Fruit fly (Drosophila melanogaster) whole organism, embryonic: ENCODE measurements around the gene CG42340.

ENCODE experiments used
- C15 ChIP-seq: fragments of 200-800 bp; sonication (Bioruptor generic); IDR thresholded peaks from 3 replicates; pipeline ENCODE4 v1.3.6; 2022; ENCODE audit warnings: missing biosample characterization, missing genetic modification characterization
- CG10209 ChIP-seq: fragments of 200-800 bp; sonication (Bioruptor generic); optimal IDR thresholded peaks from 3 replicates; lab custom pipeline; 2017; ENCODE audit warnings: missing biosample characterization, mild to moderate bottlenecking, missing genetic modification characterization, missing genetic modification reagents
- CG12659 ChIP-seq: fragments of 200-800 bp; sonication (Bioruptor generic); optimal IDR thresholded peaks from 3 replicates; lab custom pipeline; 2017; ENCODE audit warnings: mild to moderate bottlenecking, missing biosample characterization, missing genetic modification reagents, missing genetic modification characterization
- CG14441 ChIP-seq: fragments of 200-800 bp; sonication (Bioruptor generic); IDR thresholded peaks from 2 replicates; pipeline ENCODE4 v1.3.6; 2022; ENCODE audit warnings: missing biosample characterization, missing genetic modification characterization
- CG15011 ChIP-seq: fragments of 200-800 bp; sonication (Bioruptor generic); optimal IDR thresholded peaks from 3 replicates; lab custom pipeline; 2018; ENCODE audit warnings: missing biosample characterization, mild to moderate bottlenecking, missing genetic modification characterization
- CG15514 ChIP-seq: fragments of 200-800 bp; sonication (Bioruptor generic); optimal IDR thresholded peaks from 3 replicates; lab custom pipeline; 2017; ENCODE audit warnings: missing biosample characterization, missing genetic modification characterization, mild to moderate bottlenecking, moderate library complexity, missing genetic modification reagents
- CG17186 ChIP-seq: fragments of 200-800 bp; sonication (Bioruptor generic); optimal IDR thresholded peaks from 3 replicates; lab custom pipeline; 2017; ENCODE audit warnings: missing biosample characterization, missing genetic modification reagents, missing genetic modification characterization
- CG17802 ChIP-seq: fragments of 200-800 bp; sonication (Bioruptor generic); optimal IDR thresholded peaks from 2 replicates; lab custom pipeline; 2018; ENCODE audit warnings: missing biosample characterization, mild to moderate bottlenecking, missing genetic modification characterization, moderate library complexity
- CG2129 ChIP-seq: fragments of 200-800 bp; sonication (Bioruptor generic); IDR thresholded peaks from 2 replicates; pipeline ENCODE4 v1.3.6; 2022; ENCODE audit warnings: missing biosample characterization, missing genetic modification characterization; ENCODE audit not compliant: partially characterized antibody
- CG3163 ChIP-seq: fragments of 200-800 bp; sonication (Bioruptor generic); optimal IDR thresholded peaks from 3 replicates; lab custom pipeline; 2016; ENCODE audit warnings: missing biosample characterization, missing genetic modification characterization
- CG32532 ChIP-seq: fragments of 200-800 bp; sonication (Bioruptor generic); IDR thresholded peaks from 2 replicates; pipeline ENCODE4 v1.3.6; 2022; ENCODE audit warnings: missing biosample characterization, missing genetic modification characterization
- CG4820 ChIP-seq: fragments of 200-800 bp; sonication (Bioruptor generic); optimal IDR thresholded peaks from 3 replicates; lab custom pipeline; 2016; ENCODE audit warnings: missing biosample characterization, missing genetic modification characterization
- CG5180 ChIP-seq: fragments of 200-800 bp; sonication (Bioruptor generic); optimal IDR thresholded peaks from 3 replicates; lab custom pipeline; 2017; ENCODE audit warnings: missing biosample characterization, missing genetic modification characterization, mild to moderate bottlenecking, moderate library complexity, missing genetic modification reagents
- CG6854 ChIP-seq: fragments of 200-800 bp; sonication (Bioruptor generic); optimal IDR thresholded peaks from 3 replicates; lab custom pipeline; 2017; ENCODE audit warnings: missing biosample characterization, mild to moderate bottlenecking, missing genetic modification characterization
- CG9609 ChIP-seq: fragments of 200-800 bp; sonication (Bioruptor generic); optimal IDR thresholded peaks from 3 replicates; lab custom pipeline; 2016; ENCODE audit warnings: missing biosample characterization, missing genetic modification characterization
- CHES-1-like ChIP-seq: fragments of 200-800 bp; sonication (Bioruptor generic); optimal IDR thresholded peaks from 2 replicates; lab custom pipeline; 2016; ENCODE audit warnings: missing biosample characterization, missing genetic modification characterization
- Drgx ChIP-seq: fragments of 200-800 bp; sonication (Bioruptor generic); IDR thresholded peaks from 2 replicates; pipeline ENCODE4 v1.3.6; 2022; ENCODE audit warnings: missing biosample characterization, missing genetic modification characterization
- Fer1 ChIP-seq: fragments of 200-800 bp; sonication (Bioruptor generic); optimal IDR thresholded peaks from 2 replicates; lab custom pipeline; 2017; ENCODE audit warnings: missing biosample characterization, mild to moderate bottlenecking, missing genetic modification characterization
- Gug ChIP-seq: fragments of 200-800 bp; sonication (Bioruptor generic); IDR thresholded peaks from 4 replicates; pipeline ENCODE4 v1.3.6; 2022; ENCODE audit warnings: missing biosample characterization, missing genetic modification characterization
- Hand ChIP-seq: fragments of 200-800 bp; sonication (Bioruptor generic); optimal IDR thresholded peaks from 2 replicates; lab custom pipeline; 2017; ENCODE audit warnings: mild to moderate bottlenecking, missing biosample characterization, missing genetic modification reagents, missing genetic modification characterization
- Hr51 ChIP-seq, 2 experiments: fragments of 200-800 bp; sonication (Bioruptor generic); optimal IDR thresholded peaks; 2 replicates in 1 of 2; 3 replicates in 1 of 2; lab custom pipeline; 2016 to 2018; ENCODE audit warnings: missing biosample characterization in 2 of 2, missing genetic modification characterization in 2 of 2, mild to moderate bottlenecking in 1 of 2, moderate library complexity in 1 of 2
- Jarid2 ChIP-seq: fragments of 200-800 bp; sonication (Bioruptor generic); optimal IDR thresholded peaks from 3 replicates; lab custom pipeline; 2017; ENCODE audit warnings: mild to moderate bottlenecking, missing biosample characterization, missing genetic modification reagents, missing genetic modification characterization
- Myb ChIP-seq: fragments of 200-800 bp; sonication (Bioruptor generic); optimal IDR thresholded peaks from 2 replicates; lab custom pipeline; 2016; ENCODE audit warnings: missing biosample characterization, missing genetic modification characterization
- Neu2 ChIP-seq: fragments of 200-800 bp; sonication (Bioruptor generic); optimal IDR thresholded peaks from 3 replicates; lab custom pipeline; 2016; ENCODE audit warnings: missing biosample characterization, missing genetic modification characterization, borderline replicate concordance
- NfI ChIP-seq: fragments of 200-800 bp; sonication (Bioruptor generic); optimal IDR thresholded peaks from 3 replicates; lab custom pipeline; 2018; ENCODE audit warnings: missing biosample characterization, mild to moderate bottlenecking, missing genetic modification characterization, moderate library complexity
- Opbp ChIP-seq: fragments of 200-800 bp; sonication (Bioruptor generic); IDR thresholded peaks from 3 replicates; pipeline ENCODE4 v1.3.6; 2022; ENCODE audit warnings: missing biosample characterization, missing genetic modification characterization; ENCODE audit not compliant: partially characterized antibody
- Ptx1 ChIP-seq: fragments of 200-800 bp; sonication (Bioruptor generic); IDR thresholded peaks from 2 replicates; pipeline ENCODE4 v1.3.6; 2022; ENCODE audit warnings: missing biosample characterization, missing genetic modification characterization
- Sox100B ChIP-seq: fragments of 200-800 bp; sonication (Bioruptor generic); optimal IDR thresholded peaks from 3 replicates; lab custom pipeline; 2018; ENCODE audit warnings: missing biosample characterization, mild to moderate bottlenecking, missing genetic modification characterization
- Usf ChIP-seq: fragments of 200-800 bp; sonication (Bioruptor generic); optimal IDR thresholded peaks from 2 replicates; lab custom pipeline; 2017; ENCODE audit warnings: missing genotype, missing biosample characterization, missing genetic modification characterization
- YL-1 ChIP-seq: fragments of 200-800 bp; sonication (Bioruptor generic); optimal IDR thresholded peaks from 3 replicates; lab custom pipeline; 2017; ENCODE audit warnings: missing biosample characterization, mild to moderate bottlenecking, missing genetic modification characterization
- abd-A ChIP-seq: fragments of 200-800 bp; sonication (Bioruptor generic); optimal IDR thresholded peaks from 3 replicates; lab custom pipeline; 2019; ENCODE audit warnings: missing biosample characterization, mild to moderate bottlenecking, missing genetic modification characterization, moderate library complexity
- ase ChIP-seq: fragments of 200-800 bp; sonication (Bioruptor generic); IDR thresholded peaks from 3 replicates; pipeline ENCODE4 v1.3.6; 2022; ENCODE audit warnings: missing biosample characterization, missing genetic modification characterization
- dati ChIP-seq: fragments of 200-800 bp; sonication (Bioruptor generic); IDR thresholded peaks from 2 replicates; pipeline ENCODE4 v1.3.6; 2022; ENCODE audit warnings: missing biosample characterization, missing genetic modification characterization
- fd102C ChIP-seq: fragments of 200-800 bp; sonication (Bioruptor generic); optimal IDR thresholded peaks from 2 replicates; lab custom pipeline; 2018; ENCODE audit warnings: missing biosample characterization, mild to moderate bottlenecking, missing genetic modification characterization, moderate library complexity
- grn ChIP-seq: fragments of 200-800 bp; sonication (Bioruptor generic); optimal IDR thresholded peaks from 3 replicates; lab custom pipeline; 2017; ENCODE audit warnings: missing biosample characterization, missing genetic modification characterization
- hbn ChIP-seq: fragments of 200-800 bp; sonication (Bioruptor generic); IDR thresholded peaks from 2 replicates; pipeline ENCODE4 v1.3.6; 2022; ENCODE audit warnings: missing biosample characterization, missing genetic modification characterization; ENCODE audit not compliant: partially characterized antibody
- ken ChIP-seq: fragments of 200-800 bp; sonication (Bioruptor generic); IDR thresholded peaks from 3 replicates; pipeline ENCODE4 v1.3.6; 2022; ENCODE audit warnings: missing biosample characterization, missing genetic modification characterization
- mam ChIP-seq: fragments of 200-800 bp; sonication (Bioruptor generic); optimal IDR thresholded peaks from 3 replicates; lab custom pipeline; 2016; ENCODE audit warnings: missing biosample characterization, missing genetic modification characterization
- oc ChIP-seq: fragments of 200-800 bp; sonication (Bioruptor generic); optimal IDR thresholded peaks from 2 replicates; lab custom pipeline; 2018; ENCODE audit warnings: missing biosample characterization, mild to moderate bottlenecking, missing genetic modification characterization, moderate library complexity
- onecut ChIP-seq: fragments of 200-800 bp; sonication (Bioruptor generic); IDR thresholded peaks from 2 replicates; pipeline ENCODE4 v1.3.6; 2022; ENCODE audit warnings: missing biosample characterization, missing genetic modification characterization
- ranshi ChIP-seq: fragments of 200-800 bp; sonication (Bioruptor generic); IDR thresholded peaks from 2 replicates; pipeline ENCODE4 v1.3.6; 2022; ENCODE audit warnings: missing biosample characterization, missing genetic modification characterization
- scrt ChIP-seq: fragments of 200-800 bp; sonication (Bioruptor generic); optimal IDR thresholded peaks from 2 replicates; lab custom pipeline; 2018; ENCODE audit warnings: missing biosample characterization, mild to moderate bottlenecking, missing genetic modification characterization, moderate library complexity
- sens ChIP-seq: fragments of 200-800 bp; sonication (Bioruptor generic); peaks from one replicate; lab custom pipeline; 2016; ENCODE audit warnings: missing biosample characterization, missing genetic modification characterization
- sna ChIP-seq: fragments of 200-800 bp; sonication (Bioruptor generic); IDR thresholded peaks from 2 replicates; pipeline ENCODE4 v1.3.6; 2022; ENCODE audit warnings: missing biosample characterization, missing genetic modification characterization; ENCODE audit not compliant: partially characterized antibody
- so ChIP-seq: fragments of 200-800 bp; sonication (Bioruptor generic); IDR thresholded peaks from 3 replicates; pipeline ENCODE4 v1.3.6; 2022; ENCODE audit warnings: missing biosample characterization, missing genetic modification characterization
- ssp ChIP-seq: fragments of 200-800 bp; sonication (Bioruptor generic); IDR thresholded peaks from 2 replicates; pipeline ENCODE4 v1.3.6; 2022; ENCODE audit warnings: missing biosample characterization, missing genetic modification characterization
- tup ChIP-seq: fragments of 200-800 bp; sonication (Bioruptor generic); optimal IDR thresholded peaks from 2 replicates; lab custom pipeline; 2016; ENCODE audit warnings: missing biosample characterization, mild to moderate bottlenecking, missing genetic modification characterization, moderate library complexity
- vvl ChIP-seq: fragments of 200-800 bp; sonication (Bioruptor generic); IDR thresholded peaks from 2 replicates; pipeline ENCODE4 v1.3.6; 2022; ENCODE audit warnings: missing biosample characterization, missing genetic modification characterization
- zfh1 ChIP-seq: fragments of 200-800 bp; sonication (Bioruptor generic); IDR thresholded peaks from 3 replicates; pipeline ENCODE4 v1.3.6; 2022; ENCODE audit warnings: missing biosample characterization, missing genetic modification characterization

Gene CG42340

dm6 chrX:6549428-6550117 lies 25.4 kb upstream of the CG42340 start (continued):
- TF ChIP-seq CG15514 (GFP tag; lab: Kevin White, UChicago), result peak; percentile 91
- peak; percentile 95 for TF ChIP-seq Neu2 (GFP tag; lab: Kevin White, UChicago)
- TF ChIP-seq CG12659 (GFP tag; lab: Kevin White, UChicago), result peak; percentile 94
- TF ChIP-seq Usf, result peak; percentile 90
- TF ChIP-seq Gug (GFP tag; lab: Robert Waterston, UW), result peak; percentile 97
- TF ChIP-seq onecut (GFP tag; lab: Robert Waterston, UW), result peak; percentile 93
- peak; percentile 82 for TF ChIP-seq CG3163 (GFP tag; lab: Kevin White, UChicago)
- peak; percentile 96 for TF ChIP-seq ken (GFP tag; lab: Robert Waterston, UW)
- TF ChIP-seq Myb (GFP tag; lab: Kevin White, UChicago), result peak; percentile 87
- peak; percentile 99 for TF ChIP-seq sens (GFP tag; lab: Kevin White, UChicago)
- TF ChIP-seq Hand (GFP tag; lab: Kevin White, UChicago), result peak; percentile 87
- peak; percentile 89 to 93 for TF ChIP-seq Hr51 (GFP tag; optimal IDR thresholded peaks at IDR 0.05; lab: Kevin White, UChicago)
- TF ChIP-seq NfI (GFP tag; lab: Kevin White, UChicago), result peak; percentile 93
- peak; percentile 96 for TF ChIP-seq CHES-1-like (GFP tag; lab: Kevin White, UChicago)
- TF ChIP-seq oc (tag; lab: Kevin White, UChicago), result peak; percentile 90
- peak; percentile 96 for TF ChIP-seq ranshi
- TF ChIP-seq Opbp (GFP tag; lab: Robert Waterston, UW), result no peak
- peak; percentile 77 for TF ChIP-seq Jarid2 (GFP tag; lab: Kevin White, UChicago)
- TF ChIP-seq zfh1, result peak; percentile 97
- peak; percentile 91 for TF ChIP-seq tup (GFP tag; lab: Kevin White, UChicago)
- peak; percentile 90 for TF ChIP-seq Sox100B (GFP tag; lab: Kevin White, UChicago)
- peak; percentile 85 for TF ChIP-seq CG17802
- TF ChIP-seq grn (GFP tag; lab: Kevin White, UChicago), result peak; percentile 38
- peak; percentile 90 for TF ChIP-seq fd102C
- no peak for TF ChIP-seq sna
- TF ChIP-seq mam, result peak; percentile 96
- no peak for TF ChIP-seq hbn (GFP tag; lab: Robert Waterston, UW)
- TF ChIP-seq YL-1 (GFP tag; lab: Kevin White, UChicago), result peak; percentile 60
- peak; percentile 96 for TF ChIP-seq Fer1 (GFP tag; lab: Kevin White, UChicago)
- peak; percentile 94 for TF ChIP-seq so (GFP tag; lab: Robert Waterston, UW)
- peak; percentile 92 for TF ChIP-seq CG15011
- no peak for TF ChIP-seq abd-A (tag; lab: Kevin White, UChicago)
- TF ChIP-seq CG17186 (GFP tag; lab: Kevin White, UChicago), result peak; percentile 77
- TF ChIP-seq ssp (GFP tag; lab: Robert Waterston, UW), result peak; percentile 83
- peak; percentile 98 for TF ChIP-seq Drgx (GFP tag; lab: Robert Waterston, UW)
- TF ChIP-seq CG9609 (GFP tag; lab: Kevin White, UChicago), result peak; percentile 93
- peak; percentile 96 for TF ChIP-seq CG10209 (GFP tag; lab: Kevin White, UChicago)
- TF ChIP-seq ase (GFP tag; lab: Robert Waterston, UW), result peak; percentile 95
- peak; percentile 92 for TF ChIP-seq C15
- peak; percentile 94 for TF ChIP-seq Ptx1
- TF ChIP-seq vvl (GFP tag; lab: Robert Waterston, UW), result peak; percentile 98
- peak; percentile 94 for TF ChIP-seq CG6854 (GFP tag; lab: Kevin White, UChicago)
- TF ChIP-seq CG2129, result no peak
- TF ChIP-seq dati, result peak; percentile 93
- peak; percentile 84 for TF ChIP-seq CG5180 (GFP tag; lab: Kevin White, UChicago)
- TF ChIP-seq scrt (GFP tag; lab: Kevin White, UChicago), result peak; percentile 93
- TF ChIP-seq CG4820 (GFP tag; lab: Kevin White, UChicago), result peak; percentile 96
- TF ChIP-seq CG14441 (GFP tag; lab: Robert Waterston, UW), result peak; percentile 96
- TF ChIP-seq CG32532 (GFP tag; lab: Robert Waterston, UW), result peak; percentile 98
